Worm (Caenorhabditis elegans): ENCODE data around the gene F41C6.7.

The F41C6.7 gene

DNA sequence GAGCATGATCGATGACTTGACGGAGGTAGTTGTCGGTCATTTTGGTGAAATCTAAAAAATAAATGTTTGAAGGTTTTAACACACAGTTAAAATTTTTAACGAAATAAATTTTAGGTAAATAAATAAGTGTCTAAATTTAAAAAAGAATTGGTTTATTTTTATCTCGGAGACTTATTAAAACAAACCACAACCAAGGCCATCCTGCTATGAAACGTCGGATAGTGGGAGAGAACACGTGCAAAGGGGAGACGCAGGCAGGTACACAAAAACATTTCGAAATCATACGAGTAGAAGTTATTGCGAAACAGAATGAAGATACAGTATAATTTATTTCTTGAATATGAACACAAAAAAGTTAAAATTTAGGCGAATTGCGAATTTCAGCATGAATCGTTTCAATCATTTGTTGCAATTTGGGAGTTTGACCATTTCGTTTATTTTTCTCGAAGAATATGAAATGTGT lies 49.0 kb downstream of the F41C6.7 start, which contains the start of gene F41B4.3 (continued):
- TF ChIP-seq hlh-17 (GFP tag; optimal IDR thresholded peaks at IDR 0.05; ENCODE audit: borderline replicate concordance) (no peak), lin-39 (tag; optimal IDR thresholded peaks at IDR 0.05) (no peak), aly-2 (tag; optimal IDR thresholded peaks at IDR 0.05) (no peak), sptf-1 (tag; optimal IDR thresholded peaks at IDR 0.05) (no peak), nhr-11 (tag; optimal IDR thresholded peaks at IDR 0.05) (no peak), elt-3 (tag; optimal IDR thresholded peaks at IDR 0.05) (no peak), vab-15 (tag; optimal IDR thresholded peaks at IDR 0.05) (no peak), ceh-63 (GFP tag; optimal IDR thresholded peaks at IDR 0.05) (no peak), rnt-1 (tag; optimal IDR thresholded peaks at IDR 0.05) (peak; percentile 29), pax-3 (tag; optimal IDR thresholded peaks at IDR 0.05) (no peak), pqm-1 (tag; optimal IDR thresholded peaks at IDR 0.05) (no peak), snu-23 (GFP tag; optimal IDR thresholded peaks at IDR 0.05) (peak; percentile 34), ztf-4 (tag; optimal IDR thresholded peaks at IDR 0.05) (no peak), efl-1 (optimal IDR thresholded peaks at IDR 0.05) (peak in 1 of 2 experiments; percentile 13), efl-1 (GFP tag; optimal IDR thresholded peaks at IDR 0.05 in 1 of 2) (peak in 1 of 2 experiments; percentile 9), nhr-71 (tag; optimal IDR thresholded peaks at IDR 0.05) (peak; percentile 48), nhr-20 (tag; optimal IDR thresholded peaks at IDR 0.05) (peak; percentile 21), Y116A8C.19 (tag; optimal IDR thresholded peaks at IDR 0.05; ENCODE audit: borderline replicate concordance) (no peak), lin-15B (tag; optimal IDR thresholded peaks at IDR 0.05) (no peak), aha-1 (tag; optimal IDR thresholded peaks at IDR 0.05) (no peak), xbp-1 (tag; optimal IDR thresholded peaks at IDR 0.05) (peak; percentile 99), C04F5.9 (tag; optimal IDR thresholded peaks at IDR 0.05) (no peak)

DNA sequence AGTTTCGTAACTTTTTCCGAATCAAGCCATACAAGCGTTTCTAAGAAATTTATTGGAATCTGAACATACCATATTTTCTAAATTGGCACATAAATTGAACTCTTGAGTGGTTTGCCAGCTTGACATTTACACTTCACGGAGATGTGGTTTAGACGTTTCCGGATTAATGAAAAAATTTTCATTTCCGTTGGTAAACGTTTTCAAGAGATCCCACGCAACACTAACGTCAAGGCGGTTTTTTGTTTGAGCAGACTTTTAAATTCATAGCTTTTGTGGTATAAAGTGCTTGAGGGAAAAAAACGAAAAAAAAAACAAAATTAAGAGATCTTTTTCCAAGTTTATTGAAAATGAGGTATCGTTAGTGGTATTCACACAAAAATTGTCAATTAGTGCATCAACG lies 49.9 kb downstream of the F41C6.7 start, which contains the start of gene F41B4.2:
Gene F41B4.2, minus strand, starts transcription at position 101 of the 400 bp plus-strand sequence.
- TF ChIP-seq swsn-7 (tag; optimal IDR thresholded peaks at IDR 0.05) (no peak), lin-15B (tag; optimal IDR thresholded peaks at IDR 0.05) (no peak), ztf-11 (tag; optimal IDR thresholded peaks at IDR 0.05) (no peak), sox-4 (tag; optimal IDR thresholded peaks at IDR 0.05) (no peak), grh-1 (GFP tag; IDR thresholded peaks at IDR 0.05) (no peak), hpl-2 (GFP tag; optimal IDR thresholded peaks at IDR 0.05) (no peak), ztf-4 (tag; optimal IDR thresholded peaks at IDR 0.05) (no peak), nhr-47 (tag; optimal IDR thresholded peaks at IDR 0.05) (no peak), tbx-2 (tag; optimal IDR thresholded peaks at IDR 0.05) (no peak), mef-2 (tag; optimal IDR thresholded peaks at IDR 0.05) (no peak), hlh-4 (tag; optimal IDR thresholded peaks at IDR 0.05) (no peak), zip-4 (GFP tag; optimal IDR thresholded peaks at IDR 0.05) (no peak), zag-1 (tag; optimal IDR thresholded peaks at IDR 0.05) (no peak), aha-1 (tag; optimal IDR thresholded peaks at IDR 0.05) (no peak), hlh-17 (GFP tag; optimal IDR thresholded peaks at IDR 0.05; ENCODE audit: borderline replicate concordance) (no peak), lin-13 (GFP tag; optimal IDR thresholded peaks at IDR 0.05) (no peak), unc-30 (tag; optimal IDR thresholded peaks at IDR 0.05) (no peak), egl-27 (tag; optimal IDR thresholded peaks at IDR 0.05) (no peak), ceh-82 (tag; optimal IDR thresholded peaks at IDR 0.05) (no peak)
